Worm (Caenorhabditis elegans) whole organism, young adult: Measurements from ENCODE around the gene D1054.5.

Experiments
- B0019.2 ChIP-seq: fragments of 200-800 bp; sonication (Bioruptor generic); conservative IDR thresholded peaks from 2 replicates; pipeline ENCODE4 v1.3.6; 2022; ENCODE audit warnings: missing genetic modification reagents, missing genetic modification characterization, missing compliant biosample characterization
- B0035.1 ChIP-seq: sonication (generic microtip); optimal IDR thresholded peaks from 2 replicates; lab custom pipeline; 2016; ENCODE audit warnings: missing genetic modification characterization, mild to moderate bottlenecking, missing compliant biosample characterization, missing genotype, missing genetic modification reagents
- D2030.7 ChIP-seq: fragments of 200-800 bp; sonication (Bioruptor generic); IDR thresholded peaks from 2 replicates; pipeline ENCODE4 v1.3.6; 2022; ENCODE audit warnings: missing genetic modification reagents, missing genetic modification characterization, missing compliant biosample characterization
- F23B12.7 ChIP-seq: sonication (generic microtip); optimal IDR thresholded peaks from 2 replicates; lab custom pipeline; 2017; ENCODE audit warnings: missing genetic modification characterization, mild to moderate bottlenecking, missing compliant biosample characterization, antibody characterized with exemption, moderate library complexity; ENCODE audit not compliant: insufficient read depth
- Y56A3A.18 ChIP-seq: fragments of 200-800 bp; sonication (Bioruptor generic); IDR thresholded peaks from 2 replicates; pipeline ENCODE4 v1.3.6; 2022; ENCODE audit warnings: missing genetic modification reagents, missing genetic modification characterization, missing compliant biosample characterization
- Y67H2A.10 ChIP-seq: fragments of 200-800 bp; sonication (Bioruptor generic); conservative IDR thresholded peaks from 2 replicates; pipeline ENCODE4 v1.3.6; 2022; ENCODE audit warnings: missing genetic modification reagents, missing genetic modification characterization, missing compliant biosample characterization
- Y95B8A.8 ChIP-seq: fragments of 200-800 bp; sonication (Bioruptor generic); IDR thresholded peaks from 2 replicates; pipeline ENCODE4 v1.3.6; 2022; ENCODE audit warnings: missing genetic modification reagents, missing genetic modification characterization, missing compliant biosample characterization
- ZK185.1 ChIP-seq: sonication (generic microtip); optimal IDR thresholded peaks from 2 replicates; lab custom pipeline; 2016; ENCODE audit warnings: mild to moderate bottlenecking, missing genetic modification characterization, missing compliant biosample characterization; ENCODE audit not compliant: poor library complexity, severe bottlenecking
- aptf-2 ChIP-seq: fragments of 200-800 bp; sonication (Bioruptor generic); conservative IDR thresholded peaks from 2 replicates; pipeline ENCODE4 v1.3.6; 2022; ENCODE audit warnings: missing genetic modification reagents, missing genetic modification characterization, missing compliant biosample characterization
- bed-1 ChIP-seq: fragments of 200-800 bp; sonication (Bioruptor generic); IDR thresholded peaks from 2 replicates; pipeline ENCODE4 v1.3.6; 2022; ENCODE audit warnings: missing genetic modification reagents, missing genetic modification characterization, missing compliant biosample characterization
- ccch-3 ChIP-seq: fragments of 200-800 bp; sonication (Bioruptor generic); optimal IDR thresholded peaks from 2 replicates; lab custom pipeline; 2018; ENCODE audit warnings: mild to moderate bottlenecking, missing genetic modification characterization, missing compliant biosample characterization
- cebp-1 ChIP-seq, 2 experiments: fragments of 200-800 bp in 1 of 2; sonication (Bioruptor generic) in 1 of 2; sonication (generic microtip) in 1 of 2; IDR thresholded peaks in 1 of 2; optimal IDR thresholded peaks in 1 of 2; 2 replicates each; pipeline versions ENCODE4 v1.3.6 to Lab custom; 2017 to 2022; ENCODE audit warnings: missing compliant biosample characterization in 2 of 2, missing genetic modification characterization in 2 of 2, mild to moderate bottlenecking in 1 of 2, missing genetic modification reagents in 1 of 2, moderate library complexity in 1 of 2
- cebp-2 ChIP-seq: fragments of 200-800 bp; sonication (Bioruptor generic); IDR thresholded peaks from 2 replicates; pipeline ENCODE4 v1.3.6; 2022; ENCODE audit warnings: missing genetic modification characterization, missing compliant biosample characterization
- chd-7 ChIP-seq: sonication (generic microtip); optimal IDR thresholded peaks from 2 replicates; lab custom pipeline; 2016; ENCODE audit warnings: mild to moderate bottlenecking, missing genetic modification characterization, moderate library complexity, missing compliant biosample characterization
- egl-18 ChIP-seq: fragments of 200-800 bp; sonication (Bioruptor generic); IDR thresholded peaks from 2 replicates; pipeline ENCODE4 v1.3.6; 2022; ENCODE audit warnings: missing genetic modification reagents, missing genetic modification characterization, missing compliant biosample characterization
- ekl-4 ChIP-seq: fragments of 200-800 bp; sonication (Bioruptor generic); IDR thresholded peaks from 2 replicates; pipeline ENCODE4 v1.3.6; 2022; ENCODE audit warnings: missing genetic modification reagents, missing genetic modification characterization, missing compliant biosample characterization
- gei-17 ChIP-seq: fragments of 200-800 bp; sonication (Bioruptor generic); optimal IDR thresholded peaks from 2 replicates; lab custom pipeline; 2018; ENCODE audit warnings: mild to moderate bottlenecking, missing genetic modification characterization, missing compliant biosample characterization
- hlh-26 ChIP-seq: fragments of 200-800 bp; sonication (Bioruptor generic); conservative IDR thresholded peaks from 2 replicates; pipeline ENCODE4 v1.3.6; 2022; ENCODE audit warnings: missing genetic modification reagents, missing genetic modification characterization, missing compliant biosample characterization
- hmg-20 ChIP-seq: fragments of 200-800 bp; sonication (Bioruptor generic); IDR thresholded peaks from 2 replicates; pipeline ENCODE4 v1.3.6; 2022; ENCODE audit warnings: missing genetic modification reagents, missing genetic modification characterization, missing compliant biosample characterization
- hrde-1 ChIP-seq: sonication (generic microtip); optimal IDR thresholded peaks from 2 replicates; lab custom pipeline; 2016; ENCODE audit warnings: missing genetic modification characterization, mild to moderate bottlenecking, missing compliant biosample characterization, moderate library complexity, missing genotype, missing genetic modification reagents, borderline replicate concordance
- hsf-1 ChIP-seq: fragments of 200-800 bp; sonication (Bioruptor generic); IDR thresholded peaks from 2 replicates; pipeline ENCODE4 v1.3.6; 2022; ENCODE audit warnings: missing genetic modification reagents, missing genetic modification characterization, missing compliant biosample characterization
- let-526 ChIP-seq: fragments of 200-800 bp; sonication (Bioruptor generic); IDR thresholded peaks from 2 replicates; pipeline ENCODE4 v1.3.6; 2022; ENCODE audit warnings: missing genetic modification reagents, missing genetic modification characterization, missing compliant biosample characterization
- lin-40 ChIP-seq: sonication (generic microtip); optimal IDR thresholded peaks from 2 replicates; lab custom pipeline; 2016; ENCODE audit warnings: missing genetic modification characterization, mild to moderate bottlenecking, missing compliant biosample characterization, missing genotype, missing genetic modification reagents
- lin-54 ChIP-seq: fragments of 200-800 bp; sonication (Bioruptor generic); optimal IDR thresholded peaks from 2 replicates; lab custom pipeline; 2018; ENCODE audit warnings: mild to moderate bottlenecking, missing genetic modification characterization, missing compliant biosample characterization
- madf-8 ChIP-seq: fragments of 200-800 bp; sonication (Bioruptor generic); conservative IDR thresholded peaks from 2 replicates; pipeline ENCODE4 v1.3.6; 2022; ENCODE audit warnings: missing genetic modification reagents, missing genetic modification characterization, missing compliant biosample characterization
- mcd-1 ChIP-seq: fragments of 200-800 bp; sonication (Bioruptor generic); IDR thresholded peaks from 2 replicates; pipeline ENCODE4 v1.3.6; 2022; ENCODE audit warnings: missing genetic modification reagents, missing genetic modification characterization, missing compliant biosample characterization
- nfya-2 ChIP-seq: fragments of 200-800 bp; sonication (Bioruptor generic); IDR thresholded peaks from 2 replicates; pipeline ENCODE4 v1.3.6; 2022; ENCODE audit warnings: missing genetic modification reagents, missing genetic modification characterization, missing compliant biosample characterization
- nhr-120 ChIP-seq: fragments of 200-800 bp; sonication (Bioruptor generic); IDR thresholded peaks from 2 replicates; pipeline ENCODE4 v1.3.6; 2022; ENCODE audit warnings: missing genetic modification characterization, missing compliant biosample characterization
- nhr-179 ChIP-seq: sonication (generic microtip); optimal IDR thresholded peaks from 2 replicates; lab custom pipeline; 2016; ENCODE audit warnings: mild to moderate bottlenecking, missing genetic modification characterization, missing compliant biosample characterization
- nhr-27 ChIP-seq: fragments of 200-800 bp; sonication (Bioruptor generic); optimal IDR thresholded peaks from 2 replicates; lab custom pipeline; 2018; ENCODE audit warnings: mild to moderate bottlenecking, missing genetic modification characterization, moderate library complexity, missing compliant biosample characterization
- nhr-80 ChIP-seq: sonication (generic microtip); optimal IDR thresholded peaks from 2 replicates; lab custom pipeline; 2016; ENCODE audit warnings: missing genetic modification characterization, missing compliant biosample characterization
- pha-4 ChIP-seq: fragments of 150-350 bp; sonication (generic microtip); optimal IDR thresholded peaks from 2 replicates; lab custom pipeline; 2014; ENCODE audit warnings: missing biosample characterization, missing genetic modification reagents, missing genetic modification characterization
- repo-1 ChIP-seq: sonication (generic microtip); optimal IDR thresholded peaks from 2 replicates; lab custom pipeline; 2017; ENCODE audit warnings: mild to moderate bottlenecking, missing genetic modification characterization, missing compliant biosample characterization
- snpc-3.4 ChIP-seq: sonication (generic microtip); optimal IDR thresholded peaks from 2 replicates; lab custom pipeline; 2017; ENCODE audit warnings: missing genetic modification characterization, mild to moderate bottlenecking, missing compliant biosample characterization, antibody characterized with exemption, moderate library complexity, missing genotype, missing genetic modification reagents
- snpc-4 ChIP-seq, 5 experiments: fragments of 150-350 bp in 1 of 5; sonication (generic microtip) in 4 of 5; optimal IDR thresholded peaks; 2 replicates each; lab custom pipeline; 2014 to 2018; ENCODE audit warnings: missing genetic modification characterization in 5 of 5, missing biosample characterization in 3 of 5, antibody characterized with exemption in 2 of 5, mild to moderate bottlenecking in 2 of 5, missing compliant biosample characterization in 2 of 5, missing genotype in 2 of 5, moderate library complexity in 2 of 5, missing genetic modification reagents in 1 of 5
- unc-62 ChIP-seq: fragments of 150-350 bp; optimal IDR thresholded peaks from 2 replicates; lab custom pipeline; 2014; ENCODE audit warnings: missing biosample characterization, missing genetic modification reagents, missing genetic modification characterization
- ztf-28 ChIP-seq: fragments of 200-800 bp; sonication (Bioruptor generic); IDR thresholded peaks from 2 replicates; pipeline ENCODE4 v1.3.6; 2022; ENCODE audit warnings: missing genetic modification reagents, missing genetic modification characterization, missing compliant biosample characterization

The D1054.5 gene

ce11 chrV:10771390-10771789 is 5.0 kb downstream of the D1054.5 start, which contains the start of gene D1054.3 (continued):
- TF ChIP-seq ekl-4, result peak; percentile 50; the same call in 1 of the 2 replicates
- peak; percentile 5 for TF ChIP-seq lin-54 (GFP tag; lab: Kevin White, UChicago)
- TF ChIP-seq nhr-27 (tag; lab: Kevin White, UChicago), result no peak
- no peak for TF ChIP-seq repo-1 (tag; lab: Kevin White, UChicago)
- no peak for TF ChIP-seq Y67H2A.10 (GFP tag; lab: Robert Waterston, UW)
- TF ChIP-seq nhr-120, result no peak
- no peak for TF ChIP-seq lin-40 (tag; lab: Kevin White, UChicago)
- no peak for TF ChIP-seq bed-1 (GFP tag; lab: Robert Waterston, UW)
- TF ChIP-seq cebp-1 (GFP tag; IDR thresholded peaks at IDR 0.05; lab: Robert Waterston, UW), result no peak
- no peak for TF ChIP-seq cebp-1 (tag; optimal IDR thresholded peaks at IDR 0.05; lab: Kevin White, UChicago)
- peak; percentile 51; the same call in 1 of the 2 replicates for TF ChIP-seq hsf-1 (GFP tag; lab: Robert Waterston, UW)
- no peak for TF ChIP-seq nhr-80 (tag; lab: Kevin White, UChicago)
- TF ChIP-seq B0035.1 (tag; lab: Kevin White, UChicago), result no peak
- TF ChIP-seq let-526, result no peak
- no peak for TF ChIP-seq unc-62 (GFP tag; lab: Kevin White, UChicago)

ce11 chrV:10770026-10770425 is 6.4 kb downstream of the D1054.5 start, which contains the start of the genes D1054.1 and pas-2:
Gene D1054.1, minus strand, starts transcription at chrV:10770217.
Gene pas-2, plus strand, starts transcription at chrV:10770368.
- no peak for TF ChIP-seq aptf-2 (GFP tag; lab: Robert Waterston, UW)
- TF ChIP-seq mcd-1, result peak; percentile 40; the same call in 1 of the 2 replicates
- TF ChIP-seq ZK185.1 (tag; lab: Kevin White, UChicago), result no peak
- no peak for TF ChIP-seq cebp-2 (GFP tag; lab: Robert Waterston, UW)
- TF ChIP-seq snpc-4 (GFP tag; optimal IDR thresholded peaks at IDR 0.05; lab: Kevin White, UChicago), result no peak
- peak in 1 of 4 experiments; percentile 33 for TF ChIP-seq snpc-4 (tag; optimal IDR thresholded peaks at IDR 0.05; lab: Kevin White, UChicago)
- TF ChIP-seq, all 124 proteins: peak for 2

ce11 chrV:10768892-10769291 is 7.5 kb downstream of the D1054.5 start:
- TF ChIP-seq unc-62 (GFP tag; lab: Kevin White, UChicago) (no peak), D2030.7 (no peak), snpc-3.4 (tag; lab: Kevin White, UChicago) (no peak), hsf-1 (GFP tag; lab: Robert Waterston, UW) (no peak), nhr-120 (no peak)
- TF ChIP-seq, all 124 proteins: peak for 0

ce11 chrV:10764066-10764465 is 12.3 kb downstream of the D1054.5 start, which contains the start of gene ocr-1:
Gene ocr-1, plus strand, starts transcription at chrV:10764366.
- TF ChIP-seq egl-18 (GFP tag; lab: Robert Waterston, UW), result no peak
- TF ChIP-seq unc-62 (GFP tag; lab: Kevin White, UChicago), result no peak
- no peak for TF ChIP-seq F23B12.7 (tag; lab: Kevin White, UChicago)
- no peak for TF ChIP-seq Y95B8A.8 (GFP tag; lab: Robert Waterston, UW)
- TF ChIP-seq gei-17 (GFP tag; lab: Kevin White, UChicago), result no peak
- no peak for TF ChIP-seq mcd-1
- TF ChIP-seq cebp-1 (GFP tag; IDR thresholded peaks at IDR 0.05; lab: Robert Waterston, UW), result no peak
- no peak for TF ChIP-seq cebp-1 (tag; optimal IDR thresholded peaks at IDR 0.05; lab: Kevin White, UChicago)
- no peak for TF ChIP-seq nfya-2 (GFP tag; lab: Robert Waterston, UW)
- TF ChIP-seq hlh-26 (GFP tag; lab: Robert Waterston, UW), result no peak
- TF ChIP-seq ztf-28 (GFP tag; lab: Robert Waterston, UW), result no peak
- TF ChIP-seq Y56A3A.18 (GFP tag; lab: Robert Waterston, UW), result no peak
- TF ChIP-seq chd-7 (tag; lab: Kevin White, UChicago), result no peak
- TF ChIP-seq pha-4 (tag; lab: Kevin White, UChicago), result no peak
- TF ChIP-seq B0019.2 (GFP tag; lab: Robert Waterston, UW), result no peak
- no peak for TF ChIP-seq hrde-1 (tag; lab: Kevin White, UChicago)
- TF ChIP-seq hmg-20, result no peak
- no peak for TF ChIP-seq ccch-3 (GFP tag; lab: Kevin White, UChicago)
- TF ChIP-seq nhr-120, result no peak
- TF ChIP-seq madf-8 (GFP tag; lab: Robert Waterston, UW), result no peak
- no peak for TF ChIP-seq nhr-179 (tag; lab: Kevin White, UChicago)
